Worm (Caenorhabditis elegans) whole organism, young adult: Measurements from ENCODE around the gene Y51H7C.3.
"Not testable (repeated sequence)": the region's sequence is repeated elsewhere in the genome, so short reads cannot be mapped to it uniquely, and the experiment has no call there.

Experiments
- B0035.1 ChIP-seq: sonication (generic microtip); optimal IDR thresholded peaks from 2 replicates; lab custom pipeline; 2016; ENCODE audit warnings: missing genetic modification characterization, mild to moderate bottlenecking, missing compliant biosample characterization, missing genotype, missing genetic modification reagents
- F22D6.2 ChIP-seq: sonication (generic microtip); optimal IDR thresholded peaks from 2 replicates; lab custom pipeline; 2016; ENCODE audit warnings: mild to moderate bottlenecking, missing genetic modification characterization, missing compliant biosample characterization
- T26A5.8 ChIP-seq: sonication (generic microtip); optimal IDR thresholded peaks from 2 replicates; lab custom pipeline; 2016; ENCODE audit warnings: missing genetic modification characterization, missing compliant biosample characterization
- die-1 ChIP-seq: sonication (generic microtip); optimal IDR thresholded peaks from 2 replicates; lab custom pipeline; 2016; ENCODE audit warnings: missing genotype, mild to moderate bottlenecking, missing genetic modification characterization, missing compliant biosample characterization
- lin-35 ChIP-seq, 3 experiments: fragments of 150-350 bp in 2 of 3; sonication (generic microtip) in 1 of 3; optimal IDR thresholded peaks; 2 replicates each; lab custom pipeline; 2014 to 2018; ENCODE audit warnings: missing biosample characterization in 3 of 3, missing genetic modification characterization in 3 of 3, missing genetic modification reagents in 3 of 3
- madf-10 ChIP-seq: sonication (generic microtip); optimal IDR thresholded peaks from 2 replicates; lab custom pipeline; 2016; ENCODE audit warnings: mild to moderate bottlenecking, missing genetic modification characterization, missing compliant biosample characterization
- nfya-2 ChIP-seq: fragments of 200-800 bp; sonication (Bioruptor generic); IDR thresholded peaks from 2 replicates; pipeline ENCODE4 v1.3.6; 2022; ENCODE audit warnings: missing genetic modification reagents, missing genetic modification characterization, missing compliant biosample characterization
- pha-4 ChIP-seq: fragments of 150-350 bp; sonication (generic microtip); optimal IDR thresholded peaks from 2 replicates; lab custom pipeline; 2014; ENCODE audit warnings: missing biosample characterization, missing genetic modification reagents, missing genetic modification characterization
- repo-1 ChIP-seq: sonication (generic microtip); optimal IDR thresholded peaks from 2 replicates; lab custom pipeline; 2017; ENCODE audit warnings: mild to moderate bottlenecking, missing genetic modification characterization, missing compliant biosample characterization
- ztf-18 ChIP-seq: sonication (generic microtip); optimal IDR thresholded peaks from 2 replicates; lab custom pipeline; 2016; ENCODE audit warnings: missing genotype, mild to moderate bottlenecking, missing genetic modification characterization, missing compliant biosample characterization

DNA sequence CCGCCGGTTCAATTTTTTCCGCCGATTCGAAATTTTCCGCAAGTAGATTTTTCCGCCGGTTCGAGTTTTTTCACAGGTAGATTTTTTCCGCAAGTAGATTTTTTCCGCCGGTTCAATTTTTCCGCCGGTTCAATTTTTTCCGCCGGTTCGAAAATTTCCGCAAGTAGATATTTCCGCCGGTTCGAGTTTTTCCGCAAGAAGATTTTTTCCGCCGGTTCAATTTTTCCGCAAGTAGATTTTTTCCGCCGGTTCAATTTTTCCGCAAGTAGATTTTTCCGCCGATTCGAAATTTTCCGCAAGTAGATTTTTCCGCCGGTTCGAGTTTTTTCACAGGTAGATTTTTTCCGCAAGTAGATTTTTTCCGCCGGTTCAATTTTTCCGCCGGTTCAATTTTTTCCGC is 15.4 kb downstream of the Y51H7C.3 start:
- not testable (repeated sequence) for TF ChIP-seq F22D6.2 (tag; lab: Kevin White, UChicago); T26A5.8 (tag; lab: Kevin White, UChicago); B0035.1; lin-35 (GFP tag; optimal IDR thresholded peaks at IDR 0.05; lab: Kevin White, UChicago); repo-1 (tag; lab: Kevin White, UChicago); die-1; ztf-18 (tag; lab: Kevin White, UChicago); pha-4 (tag; lab: Kevin White, UChicago); nfya-2 (GFP tag; lab: Robert Waterston, UW); madf-10 (tag; lab: Kevin White, UChicago)
